Fruit fly (Drosophila melanogaster) whole organism, embryonic: Measurements from ENCODE around the gene Sfp93F.

Experiments
- B-H2 ChIP-seq: fragments of 200-800 bp; sonication (Bioruptor generic); optimal IDR thresholded peaks from 2 replicates; lab custom pipeline; 2018; ENCODE audit warnings: missing biosample characterization, mild to moderate bottlenecking, missing genetic modification characterization
- CG11456 ChIP-seq: fragments of 200-800 bp; sonication (Bioruptor generic); IDR thresholded peaks from 3 replicates; pipeline ENCODE4 v1.3.6; 2022; ENCODE audit warnings: missing biosample characterization, missing genetic modification characterization
- CG4854 ChIP-seq: fragments of 200-800 bp; sonication (Bioruptor generic); optimal IDR thresholded peaks from 2 replicates; lab custom pipeline; 2016; ENCODE audit warnings: missing biosample characterization, missing genetic modification characterization, inconsistent platforms
- CG5180 ChIP-seq: fragments of 200-800 bp; sonication (Bioruptor generic); optimal IDR thresholded peaks from 3 replicates; lab custom pipeline; 2017; ENCODE audit warnings: missing biosample characterization, missing genetic modification characterization, mild to moderate bottlenecking, moderate library complexity, missing genetic modification reagents
- CG8478 ChIP-seq: fragments of >200 bp; optimal IDR thresholded peaks from 2 replicates; lab custom pipeline; 2018
- CG8765 ChIP-seq: fragments of 200-800 bp; sonication (Bioruptor generic); IDR thresholded peaks from 2 replicates; pipeline ENCODE4 v1.3.6; 2022; ENCODE audit warnings: missing biosample characterization, missing genetic modification characterization
- Dad ChIP-seq: fragments of 200-800 bp; sonication (Bioruptor generic); optimal IDR thresholded peaks from 3 replicates; lab custom pipeline; 2016; ENCODE audit warnings: missing biosample characterization, missing genetic modification characterization
- Eip74EF ChIP-seq, 2 experiments: fragments of 200-800 bp in 1 of 2; fragments of >200 bp in 1 of 2; sonication (Bioruptor generic) in 1 of 2; optimal IDR thresholded peaks; 2 replicates each; lab custom pipeline; 2017 to 2019; ENCODE audit warnings: missing biosample characterization in 2 of 2, missing genetic modification characterization in 2 of 2, mild to moderate bottlenecking in 1 of 2, moderate library complexity in 1 of 2
- Hey ChIP-seq: fragments of 200-800 bp; sonication (Bioruptor generic); optimal IDR thresholded peaks from 3 replicates; lab custom pipeline; 2018; ENCODE audit warnings: missing biosample characterization, mild to moderate bottlenecking, missing genetic modification characterization
- Kr ChIP-seq: fragments of 200-800 bp; sonication (Bioruptor generic); optimal IDR thresholded peaks from 2 replicates; lab custom pipeline; 2017; ENCODE audit warnings: missing biosample characterization, mild to moderate bottlenecking, missing genetic modification characterization
- bbx ChIP-seq: fragments of 200-800 bp; sonication (Bioruptor generic); IDR thresholded peaks from 2 replicates; pipeline ENCODE4 v1.3.6; 2022; ENCODE audit warnings: missing biosample characterization, missing genetic modification characterization; ENCODE audit not compliant: partially characterized antibody
- crc ChIP-seq: fragments of 200-800 bp; sonication (Bioruptor generic); optimal IDR thresholded peaks from 2 replicates; lab custom pipeline; 2016; ENCODE audit warnings: missing biosample characterization, missing genetic modification characterization
- lmd ChIP-seq: fragments of 200-800 bp; sonication (Bioruptor generic); IDR thresholded peaks from 2 replicates; pipeline ENCODE4 v1.3.6; 2022; ENCODE audit warnings: missing biosample characterization, missing genetic modification characterization
- toy ChIP-seq: fragments of 200-800 bp; sonication (Bioruptor generic); IDR thresholded peaks from 2 replicates; pipeline ENCODE4 v1.3.6; 2022; ENCODE audit warnings: missing biosample characterization, missing genetic modification characterization

- TF ChIP-seq CG4854 (GFP tag; lab: Kevin White, UChicago) (no peak), lmd (GFP tag; lab: Robert Waterston, UW) (no peak), CG8478 (no peak), B-H2 (GFP tag; lab: Kevin White, UChicago) (no peak), CG11456 (GFP tag; lab: Robert Waterston, UW) (no peak), crc (GFP tag; lab: Kevin White, UChicago) (no peak), Kr (GFP tag; lab: Kevin White, UChicago) (no peak), CG8765 (no peak), CG5180 (GFP tag; lab: Kevin White, UChicago) (no peak), toy (GFP tag; lab: Robert Waterston, UW) (no peak), bbx (GFP tag; lab: Robert Waterston, UW) (no peak), Dad (GFP tag; lab: Kevin White, UChicago) (no peak), Eip74EF (GFP tag; optimal IDR thresholded peaks at IDR 0.05; lab: Kevin White, UChicago) (peak in 1 of 2 experiments; percentile 39), Hey (no peak)
These were observed 37.2 kb downstream of the Sfp93F start for dm6 chr3R:21698895-21699300.
